Worm (Caenorhabditis elegans) whole organism, L4/young adult: ENCODE results near the gene ZK1248.4.
A peak's percentile ranks its signal among the peaks of the same experiment; 100 is the strongest.

ENCODE experiments used
- W03F9.2 ChIP-seq: fragments of 150-350 bp; optimal IDR thresholded peaks from 2 replicates; lab custom pipeline; 2014; ENCODE audit warnings: missing biosample characterization, missing genetic modification characterization
- dao-5 ChIP-seq: sonication (generic microtip); optimal IDR thresholded peaks from 2 replicates; lab custom pipeline; 2016; ENCODE audit warnings: missing genotype, missing genetic modification characterization, moderate library complexity, missing compliant biosample characterization
- him-1 ChIP-seq: sonication (generic microtip); optimal IDR thresholded peaks from 2 replicates; lab custom pipeline; 2016; ENCODE audit warnings: missing genotype, missing genetic modification reagents, missing genetic modification characterization, missing compliant biosample characterization

DNA sequence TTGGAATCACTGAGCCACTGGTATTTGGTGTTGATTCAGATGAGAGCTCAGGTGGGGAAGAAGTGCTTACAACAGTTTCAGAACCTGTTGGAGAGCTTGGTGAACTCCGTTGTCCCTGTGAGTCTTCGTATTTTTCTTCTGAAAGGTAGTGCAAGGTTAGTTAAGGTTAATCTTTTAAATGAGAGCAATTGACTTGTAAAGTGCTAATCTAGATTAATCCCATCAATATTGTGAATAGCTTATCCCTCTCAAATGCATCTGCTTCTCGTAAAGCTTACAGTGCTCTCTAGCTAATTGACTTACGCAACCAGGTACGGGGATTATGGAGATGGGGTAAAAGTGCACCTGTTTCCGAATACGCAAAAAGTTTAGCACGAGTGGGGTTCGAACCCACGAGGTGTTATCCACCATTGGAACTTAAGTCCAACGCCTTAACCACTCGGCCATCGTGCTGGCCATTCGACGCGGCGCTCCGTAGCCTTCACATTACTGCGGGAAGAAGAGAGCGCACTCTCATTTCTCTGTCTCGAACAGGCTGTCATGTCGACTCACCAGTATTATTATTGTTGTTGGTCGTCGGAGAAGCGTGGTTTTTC, 45.8 kb upstream of the ZK1248.4 start:
- TF ChIP-seq W03F9.2, result no peak
- peak; percentile 28 for TF ChIP-seq him-1 (tag; lab: Kevin White, UChicago)
- TF ChIP-seq dao-5, result no peak
